Fruit fly (Drosophila melanogaster) whole organism, embryonic: Measurements from ENCODE around the gene Agpat1.
A peak's percentile ranks its signal among the peaks of the same experiment; 100 is the strongest.

Experiments used
- C15 ChIP-seq: fragments of 200-800 bp; sonication (Bioruptor generic); IDR thresholded peaks from 3 replicates; pipeline ENCODE4 v1.3.6; 2022; ENCODE audit warnings: missing biosample characterization, missing genetic modification characterization
- CG11085 ChIP-seq: fragments of 200-800 bp; sonication (Bioruptor generic); IDR thresholded peaks from 2 replicates; pipeline ENCODE4 v1.3.6; 2022; ENCODE audit warnings: missing biosample characterization, missing genetic modification characterization
- CG11696 ChIP-seq: fragments of 200-800 bp; sonication (Bioruptor generic); IDR thresholded peaks from 2 replicates; pipeline ENCODE4 v1.3.6; 2022; ENCODE audit warnings: missing biosample characterization, missing genetic modification characterization
- CG12155 ChIP-seq: fragments of 200-800 bp; sonication (Bioruptor generic); optimal IDR thresholded peaks from 3 replicates; lab custom pipeline; 2016; ENCODE audit warnings: missing biosample characterization, missing genetic modification characterization
- CG12744 ChIP-seq: fragments of 200-800 bp; sonication (Bioruptor generic); optimal IDR thresholded peaks from 2 replicates; lab custom pipeline; 2016; ENCODE audit warnings: missing biosample characterization, missing genetic modification characterization
- CG12769 ChIP-seq: fragments of 200-800 bp; sonication (Bioruptor generic); optimal IDR thresholded peaks from 2 replicates; lab custom pipeline; 2019; ENCODE audit warnings: missing biosample characterization, mild to moderate bottlenecking, missing genetic modification characterization, moderate library complexity
- CG13296 ChIP-seq: fragments of 200-800 bp; sonication (Bioruptor generic); optimal IDR thresholded peaks from 3 replicates; lab custom pipeline; 2018; ENCODE audit warnings: missing biosample characterization, mild to moderate bottlenecking, missing genetic modification characterization
- CG13775 ChIP-seq: fragments of 200-800 bp; sonication (Bioruptor generic); optimal IDR thresholded peaks from 3 replicates; lab custom pipeline; 2017; ENCODE audit warnings: missing biosample characterization, mild to moderate bottlenecking, missing genetic modification characterization
- CG15601 ChIP-seq: fragments of 200-800 bp; sonication (Bioruptor generic); optimal IDR thresholded peaks from 3 replicates; lab custom pipeline; 2019; ENCODE audit warnings: missing biosample characterization, mild to moderate bottlenecking, missing genetic modification characterization, moderate library complexity
- CG16815 ChIP-seq: fragments of 200-800 bp; sonication (Bioruptor generic); optimal IDR thresholded peaks from 3 replicates; lab custom pipeline; 2017; ENCODE audit warnings: missing biosample characterization, mild to moderate bottlenecking, missing genetic modification characterization
- CG17361 ChIP-seq: fragments of 200-800 bp; sonication (Bioruptor generic); IDR thresholded peaks from 3 replicates; pipeline ENCODE4 v1.3.6; 2022; ENCODE audit warnings: missing biosample characterization, missing genetic modification characterization
- CG2129 ChIP-seq: fragments of 200-800 bp; sonication (Bioruptor generic); IDR thresholded peaks from 2 replicates; pipeline ENCODE4 v1.3.6; 2022; ENCODE audit warnings: missing biosample characterization, missing genetic modification characterization; ENCODE audit not compliant: partially characterized antibody
- CG30431 ChIP-seq: fragments of 200-800 bp; sonication (Bioruptor generic); optimal IDR thresholded peaks from 2 replicates; lab custom pipeline; 2017; ENCODE audit warnings: missing biosample characterization, missing genetic modification characterization
- CG32772 ChIP-seq: fragments of 200-800 bp; sonication (Bioruptor generic); IDR thresholded peaks from 2 replicates; pipeline ENCODE4 v1.3.6; 2022; ENCODE audit warnings: missing biosample characterization, missing genetic modification characterization
- CG3847 ChIP-seq: fragments of 200-800 bp; sonication (Bioruptor generic); IDR thresholded peaks from 2 replicates; pipeline ENCODE4 v1.3.6; 2022; ENCODE audit warnings: missing biosample characterization, missing genetic modification characterization
- CG6854 ChIP-seq: fragments of 200-800 bp; sonication (Bioruptor generic); optimal IDR thresholded peaks from 3 replicates; lab custom pipeline; 2017; ENCODE audit warnings: missing biosample characterization, mild to moderate bottlenecking, missing genetic modification characterization
- CG7928 ChIP-seq: fragments of 200-800 bp; sonication (Bioruptor generic); optimal IDR thresholded peaks from 2 replicates; lab custom pipeline; 2017; ENCODE audit warnings: missing biosample characterization, mild to moderate bottlenecking, missing genetic modification characterization
- CG8944 ChIP-seq: fragments of 200-800 bp; sonication (Bioruptor generic); optimal IDR thresholded peaks from 3 replicates; lab custom pipeline; 2016; ENCODE audit warnings: missing biosample characterization, missing genetic modification characterization
- CG9797 ChIP-seq: fragments of 200-800 bp; sonication (Bioruptor generic); optimal IDR thresholded peaks from 3 replicates; lab custom pipeline; 2018; ENCODE audit warnings: missing biosample characterization, mild to moderate bottlenecking, missing genetic modification characterization
- CTCF ChIP-seq: fragments of 200-800 bp; sonication (Bioruptor generic); optimal IDR thresholded peaks from 2 replicates; lab custom pipeline; 2017; ENCODE audit warnings: missing biosample characterization, mild to moderate bottlenecking, missing genetic modification characterization, moderate library complexity
- D ChIP-seq, 2 experiments: fragments of 200-800 bp in 1 of 2; fragments of >200 bp in 1 of 2; sonication (Bioruptor generic) in 1 of 2; optimal IDR thresholded peaks; 2 replicates in 1 of 2; 3 replicates in 1 of 2; lab custom pipeline; 2017; ENCODE audit warnings: mild to moderate bottlenecking in 1 of 2, missing biosample characterization in 1 of 2, missing genetic modification characterization in 1 of 2, missing genetic modification reagents in 1 of 2
- Eip74EF ChIP-seq, 2 experiments: fragments of 200-800 bp in 1 of 2; fragments of >200 bp in 1 of 2; sonication (Bioruptor generic) in 1 of 2; optimal IDR thresholded peaks; 2 replicates each; lab custom pipeline; 2017 to 2019; ENCODE audit warnings: missing biosample characterization in 2 of 2, missing genetic modification characterization in 2 of 2, mild to moderate bottlenecking in 1 of 2, moderate library complexity in 1 of 2
- Ets97D ChIP-seq: fragments of 200-800 bp; sonication (Bioruptor generic); optimal IDR thresholded peaks from 3 replicates; lab custom pipeline; 2016; ENCODE audit warnings: missing biosample characterization, missing genetic modification characterization
- Hr51 ChIP-seq, 2 experiments: fragments of 200-800 bp; sonication (Bioruptor generic); optimal IDR thresholded peaks; 2 replicates in 1 of 2; 3 replicates in 1 of 2; lab custom pipeline; 2016 to 2018; ENCODE audit warnings: missing biosample characterization in 2 of 2, missing genetic modification characterization in 2 of 2, mild to moderate bottlenecking in 1 of 2, moderate library complexity in 1 of 2
- Lim3 ChIP-seq: fragments of 200-800 bp; sonication (Bioruptor generic); IDR thresholded peaks from 2 replicates; pipeline ENCODE4 v1.3.6; 2022; ENCODE audit warnings: missing biosample characterization, missing genetic modification characterization
- Lpt ChIP-seq: fragments of >200 bp; optimal IDR thresholded peaks from 2 replicates; lab custom pipeline; 2018; ENCODE audit warnings: missing biosample characterization, missing genetic modification characterization
- MESR4 ChIP-seq: fragments of 200-800 bp; sonication (Bioruptor generic); optimal IDR thresholded peaks from 2 replicates; lab custom pipeline; 2018; ENCODE audit warnings: missing biosample characterization, mild to moderate bottlenecking, missing genetic modification characterization, moderate library complexity
- Sry-δ ChIP-seq: fragments of 200-800 bp; sonication (Bioruptor generic); optimal IDR thresholded peaks from 2 replicates; lab custom pipeline; 2016; ENCODE audit warnings: missing biosample characterization, missing genetic modification characterization
- Taf1 ChIP-seq: fragments of 200-800 bp; sonication (Bioruptor generic); IDR thresholded peaks from 2 replicates; pipeline ENCODE4 v1.3.6; 2022; ENCODE audit warnings: missing biosample characterization, missing genetic modification characterization
- al ChIP-seq: fragments of 200-800 bp; sonication (Bioruptor generic); IDR thresholded peaks from 2 replicates; pipeline ENCODE4 v1.3.6; 2022; ENCODE audit warnings: missing biosample characterization, missing genetic modification characterization
- cwo ChIP-seq: fragments of 200-800 bp; sonication (Bioruptor generic); optimal IDR thresholded peaks from 3 replicates; lab custom pipeline; 2017; ENCODE audit warnings: missing biosample characterization, missing genetic modification characterization, mild to moderate bottlenecking, moderate library complexity, missing genetic modification reagents
- ems ChIP-seq: fragments of 200-800 bp; sonication (Bioruptor generic); optimal IDR thresholded peaks from 3 replicates; lab custom pipeline; 2016; ENCODE audit warnings: missing biosample characterization, missing genetic modification characterization
- ewg ChIP-seq: fragments of 200-800 bp; sonication (Bioruptor generic); optimal IDR thresholded peaks from 3 replicates; lab custom pipeline; 2017; ENCODE audit warnings: mild to moderate bottlenecking, missing biosample characterization, missing genetic modification reagents, missing genetic modification characterization
- ftz-f1 ChIP-seq: fragments of 200-800 bp; sonication (Bioruptor generic); optimal IDR thresholded peaks from 2 replicates; lab custom pipeline; 2016; ENCODE audit warnings: missing biosample characterization, missing genetic modification characterization
- fu2 ChIP-seq: fragments of 200-800 bp; sonication (Bioruptor generic); optimal IDR thresholded peaks from 2 replicates; lab custom pipeline; 2016; ENCODE audit warnings: missing biosample characterization, missing genetic modification characterization
- her ChIP-seq: fragments of 200-800 bp; sonication (Bioruptor generic); optimal IDR thresholded peaks from 2 replicates; lab custom pipeline; 2016; ENCODE audit warnings: missing biosample characterization, missing genetic modification characterization
- kah ChIP-seq: fragments of 200-800 bp; sonication (Bioruptor generic); optimal IDR thresholded peaks from 2 replicates; lab custom pipeline; 2018; ENCODE audit warnings: missing biosample characterization, mild to moderate bottlenecking, missing genetic modification characterization
- ken ChIP-seq: fragments of 200-800 bp; sonication (Bioruptor generic); IDR thresholded peaks from 3 replicates; pipeline ENCODE4 v1.3.6; 2022; ENCODE audit warnings: missing biosample characterization, missing genetic modification characterization
- lab ChIP-seq: fragments of 200-800 bp; sonication (Bioruptor generic); optimal IDR thresholded peaks from 3 replicates; lab custom pipeline; 2017; ENCODE audit warnings: missing biosample characterization, missing genetic modification characterization, mild to moderate bottlenecking, moderate library complexity, missing genetic modification reagents
- lola ChIP-seq, 3 experiments: fragments of >200 bp in 2 of 3; fragments of 200-800 bp in 1 of 3; sonication (Bioruptor generic) in 1 of 3; optimal IDR thresholded peaks; 2 replicates each; lab custom pipeline; 2017 to 2019; ENCODE audit warnings: missing biosample characterization in 3 of 3, missing genetic modification characterization in 3 of 3, mild to moderate bottlenecking in 1 of 3, moderate library complexity in 1 of 3
- mirr ChIP-seq: fragments of 200-800 bp; sonication (Bioruptor generic); optimal IDR thresholded peaks from 3 replicates; lab custom pipeline; 2018; ENCODE audit warnings: missing biosample characterization, mild to moderate bottlenecking, missing genetic modification characterization
- org-1 ChIP-seq: fragments of 200-800 bp; sonication (Bioruptor generic); optimal IDR thresholded peaks from 2 replicates; lab custom pipeline; 2017; ENCODE audit warnings: missing biosample characterization, missing genetic modification characterization
- psq ChIP-seq: fragments of 200-800 bp; sonication (Bioruptor generic); optimal IDR thresholded peaks from 2 replicates; lab custom pipeline; 2017; ENCODE audit warnings: missing biosample characterization, missing genetic modification characterization
- schlank ChIP-seq: fragments of 200-800 bp; sonication (Bioruptor generic); optimal IDR thresholded peaks from 2 replicates; lab custom pipeline; 2018; ENCODE audit warnings: missing biosample characterization, mild to moderate bottlenecking, missing genetic modification characterization
- sisA ChIP-seq: fragments of 200-800 bp; sonication (Bioruptor generic); IDR thresholded peaks from 2 replicates; pipeline ENCODE4 v1.3.6; 2022; ENCODE audit warnings: missing biosample characterization, missing genetic modification characterization
- sug ChIP-seq: fragments of 200-800 bp; optimal IDR thresholded peaks from 2 replicates; lab custom pipeline; 2019; ENCODE audit warnings: missing biosample characterization, mild to moderate bottlenecking, missing genetic modification characterization, moderate library complexity
- tna ChIP-seq: fragments of 200-800 bp; sonication (Bioruptor generic); IDR thresholded peaks from 2 replicates; pipeline ENCODE4 v1.3.6; 2022; ENCODE audit warnings: missing biosample characterization, missing genetic modification characterization; ENCODE audit not compliant: partially characterized antibody
- wdn ChIP-seq: fragments of 200-800 bp; sonication (Bioruptor generic); IDR thresholded peaks from 2 replicates; pipeline ENCODE4 v1.3.6; 2022; ENCODE audit warnings: missing biosample characterization, missing genetic modification characterization

Agpat1 gene

DNA sequence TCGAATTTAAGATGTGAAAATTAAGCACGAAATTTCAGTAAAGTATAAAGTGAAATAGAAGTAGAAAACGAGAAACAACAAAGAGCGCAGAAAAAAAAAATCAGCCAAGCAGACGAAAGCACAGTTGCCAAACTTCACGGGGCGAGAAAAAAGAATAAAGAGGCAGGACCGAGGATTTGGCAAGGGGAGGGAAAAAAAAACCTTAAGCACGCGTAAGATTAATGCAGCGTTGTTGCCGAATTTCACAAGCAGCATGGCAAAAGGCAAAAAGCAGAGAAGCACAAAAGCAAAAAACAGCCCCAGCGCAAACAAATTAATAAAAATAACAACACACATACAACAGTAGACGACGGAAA is 30.7 kb upstream of the Agpat1 start (continued):
- TF ChIP-seq D (optimal IDR thresholded peaks at IDR 0.05; lab: Kevin White, UChicago) (no peak), D (GFP tag; optimal IDR thresholded peaks at IDR 0.05; lab: Kevin White, UChicago) (no peak), CG12744 (no peak), mirr (no peak), CG32772 (GFP tag; lab: Robert Waterston, UW) (peak; percentile 63)
- TF ChIP-seq, all 482 proteins: peak for 26

DNA sequence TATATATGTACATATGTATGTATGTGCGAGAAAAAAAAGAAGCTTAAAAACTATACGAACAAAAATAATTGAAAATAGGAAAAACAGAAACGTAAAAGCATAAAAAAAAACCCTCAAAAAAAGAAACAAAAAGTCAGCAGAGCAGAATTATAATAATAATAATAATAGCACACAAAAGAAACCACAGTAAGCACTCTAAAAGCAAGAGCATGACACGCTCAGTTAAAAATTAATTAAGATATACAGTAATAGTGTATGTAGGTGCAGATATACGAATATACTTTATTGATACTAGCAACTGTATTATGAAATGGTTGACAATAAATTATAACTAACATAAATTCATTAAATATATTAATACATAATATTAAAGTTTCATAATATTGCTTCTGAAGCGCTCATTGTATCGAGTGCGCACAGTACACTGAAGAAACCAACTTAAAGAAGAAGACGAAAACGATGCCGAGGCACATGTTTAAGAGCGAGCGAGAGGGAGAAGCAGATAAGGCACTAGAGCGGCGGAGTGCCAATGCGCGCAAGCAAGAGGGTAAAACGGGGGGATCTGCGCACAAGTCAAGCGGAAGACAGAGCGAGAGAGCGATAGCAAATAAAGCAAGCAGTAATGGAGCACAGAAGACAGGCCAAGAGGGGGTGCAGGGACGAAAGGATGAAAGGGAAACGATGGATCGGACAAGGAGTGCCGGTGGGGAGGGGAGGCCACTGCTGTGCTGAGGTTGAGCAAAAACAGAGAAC is 30.2 kb upstream of the Agpat1 start:
- TF ChIP-seq CG2129 (GFP tag; lab: Robert Waterston, UW) (no peak), Ets97D (no peak), MESR4 (GFP tag; lab: Kevin White, UChicago) (no peak), her (GFP tag; lab: Kevin White, UChicago) (no peak), CG6854 (GFP tag; lab: Kevin White, UChicago) (peak; percentile 84), CG15601 (tag; lab: Kevin White, UChicago) (peak; percentile 85), C15 (GFP tag; lab: Robert Waterston, UW) (peak; percentile 21; the same call in 1 of the 3 replicates), al (GFP tag; lab: Robert Waterston, UW) (peak; percentile 90), sisA (peak; percentile 90), Sry-δ (GFP tag; lab: Kevin White, UChicago) (no peak), lab (GFP tag; lab: Kevin White, UChicago) (peak; percentile 91), Lpt (peak; percentile 79), CG12155 (GFP tag; lab: Kevin White, UChicago) (peak; percentile 74), CG7928 (peak; percentile 36), Eip74EF (GFP tag; optimal IDR thresholded peaks at IDR 0.05; lab: Kevin White, UChicago) (peak in 1 of 2 experiments; percentile 82), kah (GFP tag; lab: Kevin White, UChicago) (peak; percentile 83), sug (tag; lab: Kevin White, UChicago) (peak; percentile 90), Hr51 (GFP tag; optimal IDR thresholded peaks at IDR 0.05; lab: Kevin White, UChicago) (peak in 1 of 2 experiments; percentile 94), CG16815 (GFP tag; lab: Kevin White, UChicago) (peak; percentile 78), CG13775 (peak; percentile 82), CG17361 (GFP tag; lab: Robert Waterston, UW) (peak; percentile 76), CG30431 (GFP tag; lab: Kevin White, UChicago) (peak; percentile 66), CG13296 (GFP tag; lab: Kevin White, UChicago) (peak; percentile 94), fu2 (no peak), schlank (peak; percentile 77), CG11696 (GFP tag; lab: Robert Waterston, UW) (no peak), ems (GFP tag; lab: Kevin White, UChicago) (no peak), lola (GFP tag; optimal IDR thresholded peaks at IDR 0.05; lab: Kevin White, UChicago) (peak in 1 of 3 experiments; percentile 82), CG3847 (peak; percentile 89), Taf1 (GFP tag; lab: Robert Waterston, UW) (peak; percentile 86), tna (GFP tag; lab: Robert Waterston, UW) (no peak), CG9797 (no peak), Lim3 (GFP tag; lab: Robert Waterston, UW) (peak; percentile 77; the same call in 1 of the 2 replicates), CTCF (GFP tag; lab: Kevin White, UChicago) (peak; percentile 24), CG8944 (GFP tag; lab: Kevin White, UChicago) (no peak), psq (GFP tag; lab: Kevin White, UChicago) (peak; percentile 89), ewg (GFP tag; lab: Kevin White, UChicago) (peak; percentile 17), ftz-f1 (GFP tag; lab: Kevin White, UChicago) (no peak), CG12769 (tag; lab: Kevin White, UChicago) (peak; percentile 5), CG11085 (GFP tag; lab: Robert Waterston, UW) (peak; percentile 75), org-1 (GFP tag; lab: Kevin White, UChicago) (peak; percentile 68), ken (GFP tag; lab: Robert Waterston, UW) (peak; percentile 72), cwo (peak; percentile 89), wdn (peak; percentile 84)
